Worm (Caenorhabditis elegans) whole organism, L2 larva: ENCODE results near the gene ceh-27.
A peak's percentile ranks its signal among the peaks of the same experiment; 100 is the strongest.

Experiments
- C34F6.9 ChIP-seq: fragments of 150-350 bp; optimal IDR thresholded peaks from 2 replicates; lab custom pipeline; 2014; ENCODE audit warnings: missing biosample characterization, missing genetic modification characterization
- F13H6.1 ChIP-seq: sonication (generic microtip); optimal IDR thresholded peaks from 2 replicates; lab custom pipeline; 2016; ENCODE audit warnings: missing genetic modification characterization, missing compliant biosample characterization
- R02D3.7 ChIP-seq: fragments of 150-350 bp; optimal IDR thresholded peaks from 2 replicates; lab custom pipeline; 2014; ENCODE audit warnings: missing biosample characterization, missing genetic modification characterization
- aly-2 ChIP-seq: fragments of 150-350 bp; optimal IDR thresholded peaks from 2 replicates; lab custom pipeline; 2014; ENCODE audit warnings: missing biosample characterization, missing genetic modification characterization
- ama-1 ChIP-seq: fragments of 150-350 bp; optimal IDR thresholded peaks from 2 replicates; lab custom pipeline; 2018; ENCODE audit warnings: inconsistent platforms
- blmp-1 ChIP-seq: sonication (generic microtip); optimal IDR thresholded peaks from 2 replicates; lab custom pipeline; 2017; ENCODE audit warnings: missing genetic modification characterization, mild to moderate bottlenecking, missing compliant biosample characterization, antibody characterized with exemption, moderate library complexity; ENCODE audit not compliant: insufficient read depth
- ceh-82 ChIP-seq: fragments of 150-350 bp; optimal IDR thresholded peaks from 2 replicates; lab custom pipeline; 2014; ENCODE audit warnings: missing biosample characterization, missing genetic modification characterization
- crh-2 ChIP-seq: sonication (generic microtip); optimal IDR thresholded peaks from 2 replicates; lab custom pipeline; 2017; ENCODE audit warnings: missing biosample characterization, missing genetic modification characterization
- dmd-4 ChIP-seq: sonication (generic microtip); optimal IDR thresholded peaks from 2 replicates; lab custom pipeline; 2017; ENCODE audit warnings: missing biosample characterization, missing genetic modification characterization
- egl-27 ChIP-seq: sonication (generic microtip); optimal IDR thresholded peaks from 3 replicates; lab custom pipeline; 2017; ENCODE audit warnings: missing biosample characterization, missing genetic modification reagents, missing genetic modification characterization
- elt-1 ChIP-seq: fragments of 150-350 bp; optimal IDR thresholded peaks from 2 replicates; lab custom pipeline; 2014; ENCODE audit warnings: missing biosample characterization, missing genetic modification characterization
- elt-3 ChIP-seq: sonication (generic microtip); optimal IDR thresholded peaks from 2 replicates; lab custom pipeline; 2017; ENCODE audit warnings: missing biosample characterization, missing genetic modification characterization
- fos-1 ChIP-seq: fragments of 150-350 bp; optimal IDR thresholded peaks from 2 replicates; lab custom pipeline; 2014; ENCODE audit warnings: missing biosample characterization, missing genetic modification characterization
- gmeb-1 ChIP-seq: fragments of 150-350 bp; optimal IDR thresholded peaks from 2 replicates; lab custom pipeline; 2014; ENCODE audit warnings: missing biosample characterization, missing genetic modification characterization
- lin-11 ChIP-seq: fragments of 150-350 bp; sonication (generic microtip); optimal IDR thresholded peaks from 2 replicates; lab custom pipeline; 2014; ENCODE audit warnings: missing biosample characterization, missing genetic modification characterization, inconsistent platforms, mixed read lengths
- lin-13 ChIP-seq: fragments of 150-350 bp; optimal IDR thresholded peaks from 2 replicates; lab custom pipeline; 2014; ENCODE audit warnings: missing biosample characterization, missing genetic modification reagents, missing genetic modification characterization
- mab-5 ChIP-seq: fragments of 150-350 bp; optimal IDR thresholded peaks from 2 replicates; lab custom pipeline; 2014; ENCODE audit warnings: missing biosample characterization, missing genetic modification characterization
- mdl-1 ChIP-seq, 2 experiments: fragments of 150-350 bp in 1 of 2; sonication (generic microtip) in 1 of 2; optimal IDR thresholded peaks; 2 replicates each; lab custom pipeline; 2017; ENCODE audit warnings: missing biosample characterization in 2 of 2, missing genetic modification characterization in 2 of 2
- nhr-11 ChIP-seq: fragments of 150-350 bp; optimal IDR thresholded peaks from 2 replicates; lab custom pipeline; 2014; ENCODE audit warnings: missing biosample characterization, missing genetic modification characterization
- nhr-129 ChIP-seq: fragments of 150-350 bp; optimal IDR thresholded peaks from 2 replicates; lab custom pipeline; 2014; ENCODE audit warnings: missing biosample characterization, missing genetic modification characterization
- nhr-21 ChIP-seq: fragments of 150-350 bp; optimal IDR thresholded peaks from 2 replicates; lab custom pipeline; 2014; ENCODE audit warnings: missing biosample characterization, missing genetic modification characterization
- nhr-237 ChIP-seq: fragments of 150-350 bp; optimal IDR thresholded peaks from 2 replicates; lab custom pipeline; 2014; ENCODE audit warnings: missing biosample characterization, missing genetic modification characterization
- nhr-25 ChIP-seq: fragments of 150-350 bp; sonication (generic microtip); optimal IDR thresholded peaks from 3 replicates; lab custom pipeline; 2014; ENCODE audit warnings: missing biosample characterization, missing genetic modification characterization
- nhr-6 ChIP-seq: fragments of 150-350 bp; optimal IDR thresholded peaks from 2 replicates; lab custom pipeline; 2014; ENCODE audit warnings: missing biosample characterization, missing genetic modification characterization
- nhr-77 ChIP-seq: fragments of 150-350 bp; optimal IDR thresholded peaks from 2 replicates; lab custom pipeline; 2014; ENCODE audit warnings: missing biosample characterization, missing genetic modification characterization
- sem-4 ChIP-seq: fragments of 150-350 bp; optimal IDR thresholded peaks from 2 replicates; lab custom pipeline; 2014; ENCODE audit warnings: missing biosample characterization, missing genetic modification reagents, missing genetic modification characterization
- sma-3 ChIP-seq: sonication (generic microtip); optimal IDR thresholded peaks from 2 replicates; lab custom pipeline; 2016; ENCODE audit warnings: missing genetic modification reagents, missing genetic modification characterization, missing compliant biosample characterization
- unc-39 ChIP-seq: fragments of 150-350 bp; optimal IDR thresholded peaks from 2 replicates; lab custom pipeline; 2014; ENCODE audit warnings: missing biosample characterization, missing genetic modification characterization
- unc-55 ChIP-seq: fragments of 150-350 bp; sonication (generic microtip); optimal IDR thresholded peaks from 3 replicates; lab custom pipeline; 2014; ENCODE audit warnings: missing biosample characterization, missing genetic modification reagents, missing genetic modification characterization
- unc-62 ChIP-seq: fragments of 150-350 bp; optimal IDR thresholded peaks from 2 replicates; lab custom pipeline; 2014; ENCODE audit warnings: missing biosample characterization, missing genetic modification reagents, missing genetic modification characterization
- ztf-1 ChIP-seq: fragments of 200-800 bp; sonication (Bioruptor generic); conservative IDR thresholded peaks from 2 replicates; pipeline ENCODE4 v1.3.6; 2022; ENCODE audit warnings: missing genetic modification characterization, missing compliant biosample characterization
- ztf-4 ChIP-seq: fragments of 150-350 bp; optimal IDR thresholded peaks from 2 replicates; lab custom pipeline; 2014; ENCODE audit warnings: missing biosample characterization, missing genetic modification characterization

Gene ceh-27

ce11 chrV:11627837-11628236, 37.1 kb downstream of the ceh-27 start:
- TF ChIP-seq unc-62: no peak
- no peak for TF ChIP-seq fos-1 (tag; lab: Kevin White, UChicago)
- TF ChIP-seq lin-13 (GFP tag; lab: Kevin White, UChicago): no peak
- TF ChIP-seq lin-11 (tag; lab: Kevin White, UChicago): no peak

ce11 chrV:11624954-11625353, 39.9 kb downstream of the ceh-27 start:
- TF ChIP-seq gmeb-1 (tag; lab: Kevin White, UChicago) (no peak), nhr-77 (tag; lab: Kevin White, UChicago) (no peak), R02D3.7 (tag; lab: Kevin White, UChicago) (no peak), dmd-4 (tag; lab: Kevin White, UChicago) (no peak), F13H6.1 (tag; lab: Kevin White, UChicago) (no peak), ama-1 (lab: Kevin White, UChicago) (no peak), ztf-1 (GFP tag; lab: Robert Waterston, UW) (no peak), unc-39 (no peak), egl-27 (tag; lab: Kevin White, UChicago) (no peak), mab-5 (tag; lab: Kevin White, UChicago) (no peak), nhr-129 (tag; lab: Kevin White, UChicago) (no peak), elt-3 (tag; lab: Kevin White, UChicago) (no peak), lin-13 (GFP tag; lab: Kevin White, UChicago) (no peak), nhr-11 (tag; lab: Kevin White, UChicago) (no peak), fos-1 (tag; lab: Kevin White, UChicago) (no peak), sem-4 (tag; lab: Kevin White, UChicago) (no peak), aly-2 (tag; lab: Kevin White, UChicago) (no peak)

ce11 chrV:11621276-11621675, 43.6 kb downstream of the ceh-27 start:
- TF ChIP-seq crh-2 (tag; lab: Kevin White, UChicago): no peak
- peak in 1 of 2 experiments; percentile 3 for TF ChIP-seq mdl-1 (tag; optimal IDR thresholded peaks at IDR 0.05; lab: Kevin White, UChicago)
- TF ChIP-seq mab-5 (tag; lab: Kevin White, UChicago): peak; percentile 0
- TF ChIP-seq, all 48 proteins: peak for 2

- no peak for TF ChIP-seq sma-3 (GFP tag; lab: Kevin White, UChicago)
- peak; percentile 58 for TF ChIP-seq mab-5 (tag; lab: Kevin White, UChicago)
These were observed 44.8 kb downstream of the ceh-27 start for ce11 chrV:11620081-11620480.

- no peak for TF ChIP-seq elt-1 (tag; lab: Kevin White, UChicago)
- no peak for TF ChIP-seq ztf-4 (tag; lab: Kevin White, UChicago)
- no peak for TF ChIP-seq ztf-1 (GFP tag; lab: Robert Waterston, UW)
- no peak for TF ChIP-seq nhr-6 (tag; lab: Kevin White, UChicago)
- no peak for TF ChIP-seq nhr-25
- no peak for TF ChIP-seq sma-3 (GFP tag; lab: Kevin White, UChicago)
- no peak for TF ChIP-seq egl-27 (tag; lab: Kevin White, UChicago)
- no peak for TF ChIP-seq nhr-237
- no peak for TF ChIP-seq unc-62
- no peak for TF ChIP-seq F13H6.1 (tag; lab: Kevin White, UChicago)
- no peak for TF ChIP-seq unc-39
- TF ChIP-seq C34F6.9 (tag; lab: Kevin White, UChicago): no peak
- TF ChIP-seq ceh-82: no peak
- TF ChIP-seq unc-55 (GFP tag; lab: Kevin White, UChicago): no peak
- no peak for TF ChIP-seq fos-1 (tag; lab: Kevin White, UChicago)
- TF ChIP-seq, all 48 proteins: peak for 0
These were observed 46.7 kb downstream of the ceh-27 start, which contains the start of gene glb-15 for ce11 chrV:11618173-11618572. glb-15 (minus strand) TSS chrV:11618273.

- TF ChIP-seq egl-27 (tag; lab: Kevin White, UChicago): no peak
- peak; percentile 53 for TF ChIP-seq ama-1 (lab: Kevin White, UChicago)
- peak; percentile 4 for TF ChIP-seq blmp-1
- peak; percentile 4 for TF ChIP-seq nhr-21
- TF ChIP-seq mdl-1 (tag; optimal IDR thresholded peaks at IDR 0.05; lab: Kevin White, UChicago): no peak
- TF ChIP-seq nhr-11 (tag; lab: Kevin White, UChicago): no peak
- peak; percentile 5 for TF ChIP-seq nhr-237
- TF ChIP-seq, all 48 proteins: peak for 4
These were observed 48.1 kb downstream of the ceh-27 start for ce11 chrV:11616813-11617212.
